Fruit fly (Drosophila melanogaster) whole organism, pupa: ENCODE measurements around the gene Hayan.

Experiments used
- CG14655 ChIP-seq: fragments of 200-800 bp; sonication (Bioruptor generic); optimal IDR thresholded peaks from 3 replicates; lab custom pipeline; 2017; ENCODE audit warnings: mild to moderate bottlenecking, missing biosample characterization, missing genetic modification reagents, missing genetic modification characterization
- CG32121 ChIP-seq: fragments of 200-800 bp; sonication (Bioruptor generic); IDR thresholded peaks from 2 replicates; pipeline ENCODE4 v1.3.6; 2022; ENCODE audit warnings: missing biosample characterization, missing genetic modification characterization
- CG8159 ChIP-seq: fragments of 200-800 bp; sonication (Bioruptor generic); optimal IDR thresholded peaks from 3 replicates; lab custom pipeline; 2018; ENCODE audit warnings: missing biosample characterization, mild to moderate bottlenecking, missing genetic modification characterization, moderate library complexity
- EcR ChIP-seq: fragments of 200-800 bp; sonication (Bioruptor generic); optimal IDR thresholded peaks from 3 replicates; lab custom pipeline; 2019; ENCODE audit warnings: missing biosample characterization, missing genetic modification characterization, mild to moderate bottlenecking, moderate library complexity, missing genetic modification reagents
- Ets98B ChIP-seq: fragments of 200-800 bp; sonication (Bioruptor generic); IDR thresholded peaks from 2 replicates; pipeline ENCODE4 v1.3.6; 2022; ENCODE audit warnings: missing biosample characterization, missing genetic modification characterization
- Pif1A ChIP-seq: fragments of 200-800 bp; sonication (Bioruptor generic); optimal IDR thresholded peaks from 3 replicates; lab custom pipeline; 2016; ENCODE audit warnings: missing biosample characterization, missing genetic modification characterization
- Snoo ChIP-seq: fragments of 200-800 bp; sonication (Bioruptor generic); optimal IDR thresholded peaks from 3 replicates; lab custom pipeline; 2017; ENCODE audit warnings: missing biosample characterization, mild to moderate bottlenecking, missing genetic modification characterization, inconsistent platforms
- fd96Ca ChIP-seq: fragments of 200-800 bp; sonication (Bioruptor generic); IDR thresholded peaks from 3 replicates; pipeline ENCODE4 v1.3.6; 2022; ENCODE audit warnings: missing biosample characterization, missing genetic modification characterization
- rn ChIP-seq: fragments of 200-800 bp; sonication (Bioruptor generic); IDR thresholded peaks from 2 replicates; pipeline ENCODE4 v1.3.6; 2022; ENCODE audit warnings: missing biosample characterization, missing genetic modification characterization

DNA sequence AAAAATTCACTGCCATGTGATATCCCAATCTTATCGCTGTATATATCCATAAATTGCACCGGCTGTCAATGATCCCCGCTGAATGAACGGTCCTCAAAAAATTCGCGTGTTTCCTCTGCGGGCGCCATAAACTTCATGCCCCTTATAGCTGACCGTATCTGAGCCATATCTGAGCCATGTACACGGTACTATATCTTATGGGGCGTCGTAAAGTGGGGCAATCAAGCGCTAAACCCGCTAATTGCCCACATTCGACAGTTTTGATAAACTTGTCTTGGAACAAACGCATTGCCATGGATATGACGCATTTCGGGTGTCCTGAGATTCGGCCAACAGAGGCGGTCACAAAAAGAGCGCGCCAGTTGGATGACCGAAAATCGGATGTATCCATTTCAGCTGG lies 27.3 kb upstream of the Hayan start:
- no peak for TF ChIP-seq Pif1A
- no peak for TF ChIP-seq EcR (GFP tag; lab: Kevin White, UChicago)
- TF ChIP-seq Snoo (tag; lab: Kevin White, UChicago) = no peak
- no peak for TF ChIP-seq Ets98B
- no peak for TF ChIP-seq fd96Ca (GFP tag; lab: Robert Waterston, UW)
- TF ChIP-seq rn (GFP tag; lab: Robert Waterston, UW) = no peak
- no peak for TF ChIP-seq CG8159 (tag; lab: Kevin White, UChicago)
- no peak for TF ChIP-seq CG14655 (GFP tag; lab: Kevin White, UChicago)
- TF ChIP-seq CG32121 (GFP tag; lab: Robert Waterston, UW) = no peak
